Fruit fly (Drosophila melanogaster) whole organism, wandering third instar larva: ENCODE data around the gene CG3857.

Experiments used
- Abd-B ChIP-seq: fragments of >200 bp; optimal IDR thresholded peaks from 2 replicates; lab custom pipeline; 2017; ENCODE audit warnings: missing biosample characterization, missing genetic modification characterization
- CrebA ChIP-seq: fragments of 200-800 bp; sonication (Bioruptor generic); optimal IDR thresholded peaks from 2 replicates; lab custom pipeline; 2016; ENCODE audit warnings: missing biosample characterization, mild to moderate bottlenecking, missing genetic modification characterization, borderline replicate concordance
- Dfd ChIP-seq: fragments of >200 bp; optimal IDR thresholded peaks from 2 replicates; lab custom pipeline; 2017; ENCODE audit warnings: missing biosample characterization, missing genetic modification characterization
- Dif ChIP-seq: fragments of 200-275, 200-300 bp; sonication (Bioruptor generic); optimal IDR thresholded peaks from 2 replicates; lab custom pipeline; 2018; ENCODE audit warnings: missing biosample characterization, missing genetic modification characterization; ENCODE audit not compliant: partially characterized antibody
- GATAd ChIP-seq: sonication (Bioruptor generic); optimal IDR thresholded peaks from 2 replicates; lab custom pipeline; 2016; ENCODE audit warnings: missing biosample characterization, missing genetic modification characterization
- HLH106 ChIP-seq: fragments of 200-800 bp; optimal IDR thresholded peaks from 3 replicates; lab custom pipeline; 2019; ENCODE audit warnings: missing biosample characterization, mild to moderate bottlenecking, missing genetic modification characterization, moderate library complexity
- Hr78 ChIP-seq: fragments of >200 bp; optimal IDR thresholded peaks from 2 replicates; lab custom pipeline; 2017; ENCODE audit warnings: missing biosample characterization, missing genetic modification characterization
- Hr83 ChIP-seq: fragments of 200-300 bp; sonication (Bioruptor generic); optimal IDR thresholded peaks from 2 replicates; lab custom pipeline; 2016; ENCODE audit warnings: missing biosample characterization, mild to moderate bottlenecking, missing genetic modification characterization, moderate library complexity; ENCODE audit not compliant: poor library complexity, severe bottlenecking
- Jra ChIP-seq: sonication (Bioruptor generic); optimal IDR thresholded peaks from 2 replicates; lab custom pipeline; 2016; ENCODE audit warnings: missing biosample characterization, missing genetic modification characterization
- Mio ChIP-seq: sonication (Bioruptor generic); optimal IDR thresholded peaks from 2 replicates; lab custom pipeline; 2016; ENCODE audit warnings: missing biosample characterization, missing genetic modification characterization
- Myc ChIP-seq: fragments of >200 bp; optimal IDR thresholded peaks from 2 replicates; lab custom pipeline; 2017
- N ChIP-seq: fragments of >200 bp; optimal IDR thresholded peaks from 2 replicates; lab custom pipeline; 2018; ENCODE audit warnings: missing biosample characterization, missing external identifiers, missing genetic modification characterization
- OdsH ChIP-seq: fragments of 200-800 bp; sonication (Bioruptor generic); optimal IDR thresholded peaks from 2 replicates; lab custom pipeline; 2016; ENCODE audit warnings: missing biosample characterization, mild to moderate bottlenecking, missing genetic modification characterization
- Rel ChIP-seq, 2 experiments: fragments of 200-800 bp; sonication (Bioruptor generic) in 1 of 2; optimal IDR thresholded peaks; 2 replicates in 1 of 2; 3 replicates in 1 of 2; lab custom pipeline; 2016 to 2019; ENCODE audit warnings: mild to moderate bottlenecking in 2 of 2, missing biosample characterization in 2 of 2, missing genetic modification characterization in 2 of 2, moderate library complexity in 1 of 2
- Sp1 ChIP-seq: fragments of 200-800 bp; sonication (Bioruptor generic); optimal IDR thresholded peaks from 3 replicates; lab custom pipeline; 2019; ENCODE audit warnings: missing biosample characterization, mild to moderate bottlenecking, missing genetic modification characterization, moderate library complexity
- Vsx2 ChIP-seq: fragments of 200-300, 225-300 bp; sonication (Bioruptor generic); optimal IDR thresholded peaks from 2 replicates; lab custom pipeline; 2018; ENCODE audit warnings: missing biosample characterization, missing genetic modification characterization; ENCODE audit not compliant: partially characterized antibody
- br ChIP-seq: fragments of 200-800 bp; sonication (Bioruptor generic); optimal IDR thresholded peaks from 2 replicates; lab custom pipeline; 2016; ENCODE audit warnings: missing biosample characterization, missing genetic modification characterization
- brk ChIP-seq: fragments of 200-800 bp; sonication (Bioruptor generic); optimal IDR thresholded peaks from 2 replicates; lab custom pipeline; 2016; ENCODE audit warnings: missing biosample characterization, mild to moderate bottlenecking, missing genetic modification characterization
- dl ChIP-seq, 2 experiments: fragments of 175-275, 200-275 bp in 1 of 2; fragments of 200-275 bp in 1 of 2; sonication (Bioruptor generic); optimal IDR thresholded peaks; lab custom pipeline; 2018; ENCODE audit warnings: mild to moderate bottlenecking in 2 of 2, missing biosample characterization in 2 of 2, missing genetic modification characterization in 2 of 2, moderate library complexity in 2 of 2; ENCODE audit not compliant: partially characterized antibody in 2 of 2, insufficient read depth in 1 of 2
- dmrt93B ChIP-seq: fragments of 200-800 bp; sonication (Bioruptor generic); optimal IDR thresholded peaks from 2 replicates; lab custom pipeline; 2018; ENCODE audit warnings: missing biosample characterization, mild to moderate bottlenecking, missing genetic modification characterization
- ey ChIP-seq: fragments of 200-800 bp; sonication (Bioruptor generic); optimal IDR thresholded peaks from 2 replicates; lab custom pipeline; 2016; ENCODE audit warnings: missing biosample characterization, missing genetic modification characterization
- foxo ChIP-seq, 2 experiments: fragments of 200-800 bp; sonication (Bioruptor generic); optimal IDR thresholded peaks; 2 replicates in 1 of 2; 3 replicates in 1 of 2; lab custom pipeline; 2016 to 2017; ENCODE audit warnings: missing biosample characterization in 2 of 2, missing genetic modification characterization in 2 of 2
- fru ChIP-seq: fragments of 200-800 bp; sonication (Bioruptor generic); optimal IDR thresholded peaks from 3 replicates; lab custom pipeline; 2016; ENCODE audit warnings: missing biosample characterization, mild to moderate bottlenecking, missing genetic modification characterization
- h ChIP-seq: fragments of 200-800 bp; sonication (Bioruptor generic); optimal IDR thresholded peaks from 3 replicates; lab custom pipeline; 2016; ENCODE audit warnings: missing biosample characterization, mild to moderate bottlenecking, missing genetic modification characterization
- lola ChIP-seq: fragments of >200 bp; optimal IDR thresholded peaks from 2 replicates; lab custom pipeline; 2017; ENCODE audit warnings: missing biosample characterization, missing genetic modification characterization
- pan ChIP-seq: fragments of >200 bp; optimal IDR thresholded peaks from 2 replicates; lab custom pipeline; 2017
- psq ChIP-seq: fragments of 200-800 bp; sonication (Bioruptor generic); optimal IDR thresholded peaks from 3 replicates; lab custom pipeline; 2017; ENCODE audit warnings: missing biosample characterization, mild to moderate bottlenecking, missing genetic modification characterization, moderate library complexity
- rgr ChIP-seq: fragments of 200-800 bp; sonication (Bioruptor generic); optimal IDR thresholded peaks from 3 replicates; lab custom pipeline; 2016; ENCODE audit warnings: missing biosample characterization, mild to moderate bottlenecking, missing genetic modification characterization
- sage ChIP-seq: fragments of 200-800 bp; sonication (Bioruptor generic); optimal IDR thresholded peaks from 2 replicates; lab custom pipeline; 2016; ENCODE audit warnings: missing biosample characterization, mild to moderate bottlenecking, missing genetic modification characterization
- tai ChIP-seq: sonication (Bioruptor generic); optimal IDR thresholded peaks from 2 replicates; lab custom pipeline; 2016; ENCODE audit warnings: missing biosample characterization, missing genetic modification characterization
- usp ChIP-seq: fragments of >200 bp; optimal IDR thresholded peaks from 2 replicates; lab custom pipeline; 2017; ENCODE audit warnings: missing biosample characterization, missing genetic modification characterization
- woc ChIP-seq: sonication (Bioruptor generic); optimal IDR thresholded peaks from 2 replicates; lab custom pipeline; 2016; ENCODE audit warnings: missing biosample characterization, mild to moderate bottlenecking, missing genetic modification characterization

Gene CG3857

dm6 chrX:1922765-1923501 lies 16.9 kb downstream of the CG3857 start, which contains the start of the genes eIF2Bepsilon and Ocrl:
Gene eIF2Bepsilon, minus strand, starts transcription at chrX:1922874.
Gene Ocrl, plus strand, starts transcription at chrX:1922981.
- TF ChIP-seq h (peak; percentile 26), Rel (GFP tag; optimal IDR thresholded peaks at IDR 0.05; lab: Kevin White, UChicago) (no peak), Rel (tag; optimal IDR thresholded peaks at IDR 0.05; lab: Kevin White, UChicago) (peak; percentile 90), usp (GFP tag; lab: Kevin White, UChicago) (no peak), HLH106 (peak; percentile 8), pan (lab: Kevin White, UChicago) (no peak), N (GFP tag; lab: Kevin White, UChicago) (no peak), ey (GFP tag; lab: Kevin White, UChicago) (no peak)

- no peak for TF ChIP-seq Sp1 (GFP tag; lab: Kevin White, UChicago)
- no peak for TF ChIP-seq Rel (GFP tag; optimal IDR thresholded peaks at IDR 0.05; lab: Kevin White, UChicago)
- peak; percentile 55 for TF ChIP-seq Rel (tag; optimal IDR thresholded peaks at IDR 0.05; lab: Kevin White, UChicago)
- no peak for TF ChIP-seq Mio (GFP tag; lab: Kevin White, UChicago)
Observed at dm6 chrX:1909533-1909932, 30.3 kb downstream of the CG3857 start.

- TF ChIP-seq Dif (GFP tag; lab: Kevin White, UChicago) = no peak
- peak; percentile 10 for TF ChIP-seq Sp1 (GFP tag; lab: Kevin White, UChicago)
- TF ChIP-seq usp (GFP tag; lab: Kevin White, UChicago) = no peak
- TF ChIP-seq woc = no peak
Observed at dm6 chrX:1908757-1909156, 31.1 kb downstream of the CG3857 start, which contains the start of the genes Edem1 and Rbcn-3B. Gene Edem1, minus strand, starts transcription at chrX:1908827. Gene Rbcn-3B, plus strand, starts transcription at chrX:1908920.

dm6 chrX:1907727-1908264 lies 32.0 kb downstream of the CG3857 start, which contains the start of gene mip130:
Gene mip130, plus strand, starts transcription at chrX:1908239.
- TF ChIP-seq dl (GFP tag; optimal IDR thresholded peaks at IDR 0.05; lab: Kevin White, UChicago; ENCODE audit: insufficient read depth in 1 of 2, partially characterized antibody in 2 of 2) (no peak), h (peak; percentile 73), HLH106 (peak; percentile 64), lola (no peak), Vsx2 (no peak), woc (peak; percentile 85), Jra (GFP tag; lab: Kevin White, UChicago) (no peak), psq (GFP tag; lab: Kevin White, UChicago) (peak; percentile 56), sage (GFP tag; lab: Kevin White, UChicago) (no peak), GATAd (no peak), Dif (GFP tag; lab: Kevin White, UChicago) (no peak), brk (no peak), dmrt93B (peak; percentile 30), foxo (GFP tag; optimal IDR thresholded peaks at IDR 0.05; lab: Kevin White, UChicago) (peak in 1 of 2 experiments; percentile 73), OdsH (GFP tag; lab: Kevin White, UChicago) (peak; percentile 38), Hr78 (GFP tag; lab: Kevin White, UChicago) (no peak), pan (lab: Kevin White, UChicago) (no peak), CrebA (no peak), rgr (GFP tag; lab: Kevin White, UChicago) (peak; percentile 45), fru (GFP tag; lab: Kevin White, UChicago) (peak; percentile 68), Rel (GFP tag; optimal IDR thresholded peaks at IDR 0.05; lab: Kevin White, UChicago) (no peak), Rel (tag; optimal IDR thresholded peaks at IDR 0.05; lab: Kevin White, UChicago) (peak; percentile 41), Dfd (no peak), tai (GFP tag; lab: Kevin White, UChicago) (no peak), Abd-B (GFP tag; lab: Kevin White, UChicago) (no peak), br (peak; percentile 43), N (GFP tag; lab: Kevin White, UChicago) (no peak), Myc (lab: Kevin White, UChicago) (peak; percentile 51), Sp1 (GFP tag; lab: Kevin White, UChicago) (peak; percentile 63), ey (GFP tag; lab: Kevin White, UChicago) (peak; percentile 24), Hr83 (GFP tag; lab: Kevin White, UChicago) (peak; percentile 1)
- TF ChIP-seq, all 38 proteins: peak for 15
